Fruit fly (Drosophila melanogaster) whole organism, embryonic: Measurements from ENCODE around the gene CG7903.

Source experiments
- Adf1 ChIP-seq: fragments of 200-800 bp; sonication (Bioruptor generic); IDR thresholded peaks from 2 replicates; pipeline ENCODE4 v1.3.6; 2022; ENCODE audit warnings: missing biosample characterization, missing genetic modification characterization
- BEAF-32 ChIP-seq: fragments of 200-800 bp; sonication (Bioruptor generic); optimal IDR thresholded peaks from 3 replicates; lab custom pipeline; 2017; ENCODE audit warnings: missing biosample characterization, missing genetic modification characterization, mild to moderate bottlenecking, moderate library complexity, missing genetic modification reagents
- Bgb ChIP-seq: fragments of 200-800 bp; sonication (Bioruptor generic); IDR thresholded peaks from 2 replicates; pipeline ENCODE4 v1.3.6; 2022; ENCODE audit warnings: missing biosample characterization, missing genetic modification characterization; ENCODE audit not compliant: partially characterized antibody
- BtbVII ChIP-seq: fragments of 200-800 bp; sonication (Bioruptor generic); optimal IDR thresholded peaks from 3 replicates; lab custom pipeline; 2017; ENCODE audit warnings: missing biosample characterization, mild to moderate bottlenecking, missing genetic modification characterization
- CG10462 ChIP-seq: fragments of 200-800 bp; sonication (Bioruptor generic); optimal IDR thresholded peaks from 2 replicates; lab custom pipeline; 2016; ENCODE audit warnings: missing biosample characterization, missing genetic modification characterization
- CG11723 ChIP-seq: fragments of 200-800 bp; sonication (Bioruptor generic); optimal IDR thresholded peaks from 2 replicates; lab custom pipeline; 2017; ENCODE audit warnings: missing biosample characterization, mild to moderate bottlenecking, missing genetic modification characterization
- CG13123 ChIP-seq: fragments of 200-800 bp; sonication (Bioruptor generic); optimal IDR thresholded peaks from 2 replicates; lab custom pipeline; 2016; ENCODE audit warnings: missing biosample characterization, missing genetic modification characterization
- CG14710 ChIP-seq: fragments of 200-800 bp; sonication (Bioruptor generic); optimal IDR thresholded peaks from 3 replicates; lab custom pipeline; 2019; ENCODE audit warnings: missing biosample characterization, mild to moderate bottlenecking, missing genetic modification characterization, moderate library complexity
- CG15269 ChIP-seq: fragments of 200-800 bp; sonication (Bioruptor generic); optimal IDR thresholded peaks from 2 replicates; lab custom pipeline; 2018; ENCODE audit warnings: missing biosample characterization, mild to moderate bottlenecking, missing genetic modification characterization, moderate library complexity
- CG1603 ChIP-seq: fragments of 200-800 bp; sonication (Bioruptor generic); optimal IDR thresholded peaks from 2 replicates; lab custom pipeline; 2019; ENCODE audit warnings: missing biosample characterization, mild to moderate bottlenecking, missing genetic modification characterization, moderate library complexity
- CG16863 ChIP-seq: fragments of 200-800 bp; sonication (Bioruptor generic); optimal IDR thresholded peaks from 3 replicates; lab custom pipeline; 2016; ENCODE audit warnings: missing biosample characterization, missing genetic modification characterization
- CG17186 ChIP-seq: fragments of 200-800 bp; sonication (Bioruptor generic); optimal IDR thresholded peaks from 3 replicates; lab custom pipeline; 2017; ENCODE audit warnings: missing biosample characterization, missing genetic modification reagents, missing genetic modification characterization
- CG18011 ChIP-seq: fragments of 200-800 bp; sonication (Bioruptor generic); optimal IDR thresholded peaks from 2 replicates; lab custom pipeline; 2017; ENCODE audit warnings: missing biosample characterization, missing genetic modification characterization, mild to moderate bottlenecking, moderate library complexity, missing genotype
- CG2116 ChIP-seq: fragments of 200-800 bp; sonication (Bioruptor generic); optimal IDR thresholded peaks from 3 replicates; lab custom pipeline; 2018; ENCODE audit warnings: missing biosample characterization, mild to moderate bottlenecking, missing genetic modification characterization
- CG2129 ChIP-seq: fragments of 200-800 bp; sonication (Bioruptor generic); IDR thresholded peaks from 2 replicates; pipeline ENCODE4 v1.3.6; 2022; ENCODE audit warnings: missing biosample characterization, missing genetic modification characterization; ENCODE audit not compliant: partially characterized antibody
- CG3065 ChIP-seq: fragments of 200-800 bp; sonication (Bioruptor generic); optimal IDR thresholded peaks from 2 replicates; lab custom pipeline; 2016; ENCODE audit warnings: missing biosample characterization, missing genetic modification characterization
- CG31388 ChIP-seq: fragments of 200-800 bp; sonication (Bioruptor generic); optimal IDR thresholded peaks from 2 replicates; lab custom pipeline; 2016; ENCODE audit warnings: missing biosample characterization, missing genetic modification characterization
- CG4328 ChIP-seq: fragments of 200-800 bp; sonication (Bioruptor generic); optimal IDR thresholded peaks from 3 replicates; lab custom pipeline; 2017; ENCODE audit warnings: missing biosample characterization, missing genetic modification reagents, missing genetic modification characterization
- CG4360 ChIP-seq: fragments of 200-800 bp; sonication (Bioruptor generic); IDR thresholded peaks from 2 replicates; pipeline ENCODE4 v1.3.6; 2022; ENCODE audit warnings: missing biosample characterization, missing genetic modification characterization
- CG4820 ChIP-seq: fragments of 200-800 bp; sonication (Bioruptor generic); optimal IDR thresholded peaks from 3 replicates; lab custom pipeline; 2016; ENCODE audit warnings: missing biosample characterization, missing genetic modification characterization
- CG8924 ChIP-seq: fragments of 200-800 bp; optimal IDR thresholded peaks from 3 replicates; lab custom pipeline; 2019; ENCODE audit warnings: missing biosample characterization, mild to moderate bottlenecking, missing genetic modification characterization, moderate library complexity
- CG9876 ChIP-seq: fragments of 200-800 bp; sonication (Bioruptor generic); optimal IDR thresholded peaks from 2 replicates; lab custom pipeline; 2016; ENCODE audit warnings: missing biosample characterization, missing genetic modification characterization
- D19A ChIP-seq: fragments of 200-800 bp; optimal IDR thresholded peaks from 3 replicates; lab custom pipeline; 2019; ENCODE audit warnings: missing biosample characterization, mild to moderate bottlenecking, missing genetic modification characterization, moderate library complexity
- Dip3 ChIP-seq: fragments of 200-800 bp; sonication (Bioruptor generic); optimal IDR thresholded peaks from 3 replicates; lab custom pipeline; 2016; ENCODE audit warnings: missing biosample characterization, missing genetic modification characterization
- Doc2 ChIP-seq: fragments of 200-800 bp; sonication (Bioruptor generic); IDR thresholded peaks from 2 replicates; pipeline ENCODE4 v1.3.6; 2022; ENCODE audit warnings: missing biosample characterization, missing genetic modification characterization
- H15 ChIP-seq: fragments of 200-800 bp; sonication (Bioruptor generic); IDR thresholded peaks from 3 replicates; pipeline ENCODE4 v1.3.6; 2022; ENCODE audit warnings: missing biosample characterization, missing genetic modification characterization
- Hr78 ChIP-seq, 2 experiments: fragments of 200-800 bp in 1 of 2; fragments of >200 bp in 1 of 2; sonication (Bioruptor generic) in 1 of 2; optimal IDR thresholded peaks; 2 replicates each; lab custom pipeline; 2017 to 2019; ENCODE audit warnings: missing biosample characterization in 2 of 2, missing genetic modification characterization in 2 of 2, mild to moderate bottlenecking in 1 of 2, moderate library complexity in 1 of 2
- YL-1 ChIP-seq: fragments of 200-800 bp; sonication (Bioruptor generic); optimal IDR thresholded peaks from 3 replicates; lab custom pipeline; 2017; ENCODE audit warnings: missing biosample characterization, mild to moderate bottlenecking, missing genetic modification characterization
- ab ChIP-seq: fragments of 200-800 bp; sonication (Bioruptor generic); optimal IDR thresholded peaks from 2 replicates; lab custom pipeline; 2016; ENCODE audit warnings: missing biosample characterization, missing genetic modification characterization
- ase ChIP-seq: fragments of 200-800 bp; sonication (Bioruptor generic); IDR thresholded peaks from 3 replicates; pipeline ENCODE4 v1.3.6; 2022; ENCODE audit warnings: missing biosample characterization, missing genetic modification characterization
- cato ChIP-seq: fragments of 200-800 bp; sonication (Bioruptor generic); optimal IDR thresholded peaks from 2 replicates; lab custom pipeline; 2016; ENCODE audit warnings: missing biosample characterization, missing genetic modification characterization, borderline replicate concordance
- chm ChIP-seq: fragments of 200-800 bp; sonication (Bioruptor generic); IDR thresholded peaks from 2 replicates; pipeline ENCODE4 v1.3.6; 2022; ENCODE audit warnings: missing biosample characterization, missing genetic modification characterization
- chn ChIP-seq: fragments of 200-800 bp; sonication (Bioruptor generic); optimal IDR thresholded peaks from 2 replicates; lab custom pipeline; 2016; ENCODE audit warnings: missing biosample characterization, missing genetic modification characterization
- cwo ChIP-seq: fragments of 200-800 bp; sonication (Bioruptor generic); optimal IDR thresholded peaks from 3 replicates; lab custom pipeline; 2017; ENCODE audit warnings: missing biosample characterization, missing genetic modification characterization, mild to moderate bottlenecking, moderate library complexity, missing genetic modification reagents
- dm ChIP-seq: fragments of 200-800 bp; sonication (Bioruptor generic); optimal IDR thresholded peaks from 3 replicates; lab custom pipeline; 2016; ENCODE audit warnings: missing biosample characterization, missing genetic modification characterization
- dpn ChIP-seq, 2 experiments: fragments of 200-800 bp; sonication (Bioruptor generic); optimal IDR thresholded peaks; 3 replicates each; lab custom pipeline; 2016; ENCODE audit warnings: missing biosample characterization in 2 of 2, missing genetic modification characterization in 2 of 2
- ham ChIP-seq: fragments of 200-800 bp; sonication (Bioruptor generic); IDR thresholded peaks from 2 replicates; pipeline ENCODE4 v1.3.6; 2022; ENCODE audit warnings: missing biosample characterization, missing genetic modification characterization
- knrl ChIP-seq: fragments of 200-800 bp; sonication (Bioruptor generic); IDR thresholded peaks from 3 replicates; pipeline ENCODE4 v1.3.6; 2022; ENCODE audit warnings: missing biosample characterization, missing genetic modification characterization; ENCODE audit not compliant: partially characterized antibody
- lilli ChIP-seq: fragments of 200-800 bp; sonication (Bioruptor generic); optimal IDR thresholded peaks from 3 replicates; lab custom pipeline; 2016; ENCODE audit warnings: missing biosample characterization, missing genetic modification characterization
- nerfin-2 ChIP-seq: fragments of 200-800 bp; sonication (Bioruptor generic); IDR thresholded peaks from 2 replicates; pipeline ENCODE4 v1.3.6; 2022; ENCODE audit warnings: missing biosample characterization, missing genetic modification characterization; ENCODE audit not compliant: partially characterized antibody
- odd ChIP-seq: fragments of 200-800 bp; sonication (Bioruptor generic); optimal IDR thresholded peaks from 2 replicates; lab custom pipeline; 2017; ENCODE audit warnings: missing biosample characterization, mild to moderate bottlenecking, missing genetic modification characterization
- psq ChIP-seq: fragments of 200-800 bp; sonication (Bioruptor generic); optimal IDR thresholded peaks from 2 replicates; lab custom pipeline; 2017; ENCODE audit warnings: missing biosample characterization, missing genetic modification characterization
- rib ChIP-seq: fragments of 200-800 bp; sonication (Bioruptor generic); IDR thresholded peaks from 2 replicates; pipeline ENCODE4 v1.3.6; 2022; ENCODE audit warnings: missing biosample characterization, missing genetic modification characterization
- shn ChIP-seq: fragments of 200-800 bp; sonication (Bioruptor generic); optimal IDR thresholded peaks from 3 replicates; lab custom pipeline; 2016; ENCODE audit warnings: missing biosample characterization, missing genetic modification characterization
- ttk ChIP-seq: fragments of 200-800 bp; sonication (Bioruptor generic); IDR thresholded peaks from 2 replicates; pipeline ENCODE4 v2.1.2; 2022; ENCODE audit warnings: missing biosample characterization, missing genetic modification characterization
- tup ChIP-seq: fragments of 200-800 bp; sonication (Bioruptor generic); optimal IDR thresholded peaks from 2 replicates; lab custom pipeline; 2016; ENCODE audit warnings: missing biosample characterization, mild to moderate bottlenecking, missing genetic modification characterization, moderate library complexity
- vnd ChIP-seq: fragments of 200-800 bp; sonication (Bioruptor generic); IDR thresholded peaks from 3 replicates; pipeline ENCODE4 v1.3.6; 2022; ENCODE audit warnings: missing biosample characterization, missing genetic modification characterization; ENCODE audit not compliant: partially characterized antibody
- z ChIP-seq: fragments of 200-800 bp; sonication (Bioruptor generic); IDR thresholded peaks from 3 replicates; pipeline ENCODE4 v1.3.6; 2022; ENCODE audit warnings: missing biosample characterization, missing genetic modification characterization
- zen ChIP-seq: fragments of 200-800 bp; sonication (Bioruptor generic); optimal IDR thresholded peaks from 3 replicates; lab custom pipeline; 2018; ENCODE audit warnings: missing biosample characterization, mild to moderate bottlenecking, missing genetic modification characterization, moderate library complexity
- zf30C ChIP-seq: fragments of 200-800 bp; sonication (Bioruptor generic); optimal IDR thresholded peaks from 3 replicates; lab custom pipeline; 2018; ENCODE audit warnings: missing biosample characterization, mild to moderate bottlenecking, missing genetic modification characterization

Gene CG7903

DNA sequence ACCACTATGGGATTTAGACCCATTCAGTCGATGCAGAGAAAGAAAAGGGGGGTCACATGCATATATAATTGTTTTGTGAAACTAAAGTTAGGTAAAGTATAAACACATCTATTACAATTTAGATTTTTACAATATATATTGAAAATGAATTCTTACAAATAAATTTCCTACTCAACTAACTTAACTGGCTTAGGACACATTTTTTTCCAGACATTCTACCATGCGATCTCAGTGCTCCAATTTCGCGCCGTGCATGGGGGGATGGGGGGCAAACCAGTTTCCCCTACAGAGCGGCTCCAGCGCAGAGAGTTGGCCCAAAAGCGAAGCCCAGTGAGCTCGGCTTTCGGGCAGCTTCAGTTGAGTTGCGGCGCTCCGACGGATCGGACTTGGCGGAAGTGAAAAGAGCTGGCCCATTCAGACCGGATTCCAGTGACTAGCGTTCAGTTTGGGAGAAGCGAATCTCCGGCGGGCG is 11.9 kb downstream of the CG7903 start, which contains the start of gene CG7896 (continued):
- TF ChIP-seq nerfin-2 (GFP tag; lab: Robert Waterston, UW), result no peak
- peak; percentile 48 for TF ChIP-seq BtbVII (GFP tag; lab: Kevin White, UChicago)
- TF ChIP-seq CG8924 (tag; lab: Kevin White, UChicago), result peak; percentile 72
- TF ChIP-seq ttk, result peak; percentile 78
- peak; percentile 59 for TF ChIP-seq CG14710
- no peak for TF ChIP-seq Bgb (GFP tag; lab: Robert Waterston, UW)
- no peak for TF ChIP-seq tup (GFP tag; lab: Kevin White, UChicago)
- TF ChIP-seq lilli (GFP tag; lab: Kevin White, UChicago), result peak; percentile 47
- TF ChIP-seq cwo (GFP tag; lab: Kevin White, UChicago), result peak; percentile 60
- 0 out of 2 replicates have a peak, but pooled peaks have one; percentile 22 for TF ChIP-seq rib (GFP tag; lab: Robert Waterston, UW)
- TF ChIP-seq odd (GFP tag; lab: Kevin White, UChicago), result peak; percentile 59
- TF ChIP-seq zf30C (GFP tag; lab: Kevin White, UChicago), result peak; percentile 75
- TF ChIP-seq CG4820 (GFP tag; lab: Kevin White, UChicago), result peak; percentile 52
- no peak for TF ChIP-seq cato (GFP tag; lab: Kevin White, UChicago)
- no peak for TF ChIP-seq YL-1
- TF ChIP-seq CG2116 (GFP tag; lab: Kevin White, UChicago), result peak; percentile 34
- TF ChIP-seq Hr78 (GFP tag; optimal IDR thresholded peaks at IDR 0.05; lab: Kevin White, UChicago), result peak in 1 of 2 experiments; percentile 62
- no peak for TF ChIP-seq zen
- TF ChIP-seq Doc2 (GFP tag; lab: Robert Waterston, UW), result 0 out of 2 replicates have a peak, but pooled peaks have one; percentile 5
- TF ChIP-seq z (GFP tag; lab: Robert Waterston, UW), result no peak
- TF ChIP-seq ab, result no peak
- no peak for TF ChIP-seq vnd (GFP tag; lab: Robert Waterston, UW)
- peak; percentile 4 for TF ChIP-seq CG13123 (GFP tag; lab: Kevin White, UChicago)
- no peak for TF ChIP-seq CG3065
- TF ChIP-seq CG18011, result no peak
- TF ChIP-seq CG1603 (tag; lab: Kevin White, UChicago), result peak; percentile 31
- TF ChIP-seq BEAF-32 (GFP tag; lab: Kevin White, UChicago), result no peak
- TF ChIP-seq chm, result no peak
- TF ChIP-seq D19A (tag; lab: Kevin White, UChicago), result no peak
- TF ChIP-seq shn (GFP tag; lab: Kevin White, UChicago), result no peak
- TF ChIP-seq ham (GFP tag; lab: Robert Waterston, UW), result 0 out of 2 replicates have a peak, but pooled peaks have one; percentile 38
- TF ChIP-seq dpn (GFP tag; optimal IDR thresholded peaks at IDR 0.05; lab: Kevin White, UChicago), result peak; percentile 14 to 71
- peak; percentile 55 for TF ChIP-seq H15 (GFP tag; lab: Robert Waterston, UW)
- no peak for TF ChIP-seq chn
- no peak for TF ChIP-seq CG2129 (GFP tag; lab: Robert Waterston, UW)
- no peak for TF ChIP-seq CG4360 (GFP tag; lab: Robert Waterston, UW)
- no peak for TF ChIP-seq CG9876 (GFP tag; lab: Kevin White, UChicago)
- peak; percentile 31; the same call in 1 of the 2 replicates for TF ChIP-seq Adf1
- TF ChIP-seq CG15269, result peak; percentile 74
- no peak for TF ChIP-seq knrl (GFP tag; lab: Robert Waterston, UW)
- peak; percentile 4 for TF ChIP-seq psq (GFP tag; lab: Kevin White, UChicago)
- no peak for TF ChIP-seq dm (GFP tag; lab: Kevin White, UChicago)
- no peak for TF ChIP-seq CG16863 (GFP tag; lab: Kevin White, UChicago)
- TF ChIP-seq CG31388, result no peak
- peak; percentile 43 for TF ChIP-seq CG4328 (GFP tag; lab: Kevin White, UChicago)
- peak; percentile 53; the same call in 1 of the 3 replicates for TF ChIP-seq ase (GFP tag; lab: Robert Waterston, UW)
- TF ChIP-seq CG10462 (GFP tag; lab: Kevin White, UChicago), result peak; percentile 15
- TF ChIP-seq Dip3 (GFP tag; lab: Kevin White, UChicago), result peak; percentile 6
- peak; percentile 52 for TF ChIP-seq CG11723 (GFP tag; lab: Kevin White, UChicago)
- TF ChIP-seq CG17186 (GFP tag; lab: Kevin White, UChicago), result no peak
